Worm (Caenorhabditis elegans): ENCODE data around the gene atln-2.

atln-2 gene

ce11 chrIV:15024426-15024825 lies 43.0 kb downstream of the atln-2 start:
- TF ChIP-seq fos-1 (tag; optimal IDR thresholded peaks at IDR 0.05) (no peak), nhr-12 (tag; optimal IDR thresholded peaks at IDR 0.05) (no peak), aha-1 (tag; optimal IDR thresholded peaks at IDR 0.05) (no peak), nhr-77 (tag; optimal IDR thresholded peaks at IDR 0.05) (no peak), nhr-11 (tag; optimal IDR thresholded peaks at IDR 0.05) (no peak), fkh-4 (tag; optimal IDR thresholded peaks at IDR 0.05; ENCODE audit: borderline replicate concordance) (no peak), blmp-1 (tag; optimal IDR thresholded peaks at IDR 0.05) (no peak), elt-3 (tag; optimal IDR thresholded peaks at IDR 0.05) (no peak), nhr-85 (tag) (no peak)

ce11 chrIV:15025384-15025783 lies 44.0 kb downstream of the atln-2 start, which contains the start of gene fcd-2:
Gene fcd-2, plus strand, starts transcription at chrIV:15025710.
- TF ChIP-seq zip-4 (GFP tag; optimal IDR thresholded peaks at IDR 0.05) (no peak), unc-30 (tag; optimal IDR thresholded peaks at IDR 0.05) (no peak), ceh-82 (tag; optimal IDR thresholded peaks at IDR 0.05) (peak in 2 of 3 experiments; percentile 25 to 55), lin-13 (GFP tag; optimal IDR thresholded peaks at IDR 0.05) (peak; percentile 30), F16B12.6 (tag; optimal IDR thresholded peaks at IDR 0.05) (peak; percentile 58), lsy-2 (tag; optimal IDR thresholded peaks at IDR 0.05) (peak; percentile 45 to 80), fkh-4 (tag; optimal IDR thresholded peaks at IDR 0.05; ENCODE audit: borderline replicate concordance) (no peak), mdl-1 (tag; optimal IDR thresholded peaks at IDR 0.05) (no peak), skn-1 (tag; optimal IDR thresholded peaks at IDR 0.05) (peak; percentile 73), xbp-1 (tag; optimal IDR thresholded peaks at IDR 0.05) (peak; percentile 59), tbx-2 (tag; optimal IDR thresholded peaks at IDR 0.05) (peak; percentile 7), ama-1 (optimal IDR thresholded peaks at IDR 0.05) (no peak), mep-1 (tag; optimal IDR thresholded peaks at IDR 0.05) (peak; percentile 79), snpc-4 (tag; optimal IDR thresholded peaks at IDR 0.05) (peak; percentile 8), egl-13 (tag; optimal IDR thresholded peaks at IDR 0.05) (peak; percentile 4), dsc-1 (tag; optimal IDR thresholded peaks at IDR 0.05) (peak; percentile 0), nhr-85 (tag) (peak; percentile 66), lin-15B (tag; optimal IDR thresholded peaks at IDR 0.05) (peak; percentile 64), ceh-63 (GFP tag; optimal IDR thresholded peaks at IDR 0.05) (no peak), nhr-90 (tag; optimal IDR thresholded peaks at IDR 0.05; ENCODE audit: poor library complexity) (peak; percentile 5), efl-1 (optimal IDR thresholded peaks at IDR 0.05) (peak; percentile 92 to 94), efl-1 (GFP tag; optimal IDR thresholded peaks at IDR 0.05 in 1 of 2) (peak; percentile 91 to 99), nhr-20 (tag; optimal IDR thresholded peaks at IDR 0.05) (peak; percentile 34), efl-3 (GFP tag; optimal IDR thresholded peaks at IDR 0.05) (no peak), aly-2 (tag; optimal IDR thresholded peaks at IDR 0.05) (peak; percentile 18), elt-3 (tag; optimal IDR thresholded peaks at IDR 0.05) (no peak), dpl-1 (GFP tag; optimal IDR thresholded peaks at IDR 0.05) (peak; percentile 89 to 93 (median 89)), elt-2 (tag; optimal IDR thresholded peaks at IDR 0.05) (no peak), pqm-1 (tag; optimal IDR thresholded peaks at IDR 0.05) (no peak), C34B4.2 (tag; optimal IDR thresholded peaks at IDR 0.05) (no peak), swsn-7 (tag; optimal IDR thresholded peaks at IDR 0.05) (peak; percentile 38), lin-35 (GFP tag; optimal IDR thresholded peaks at IDR 0.05) (peak; percentile 89 to 95), nhr-47 (tag; optimal IDR thresholded peaks at IDR 0.05) (peak; percentile 56), fkh-8 (tag; optimal IDR thresholded peaks at IDR 0.05) (peak; percentile 6), C16A3.4 (tag; optimal IDR thresholded peaks at IDR 0.05) (peak; percentile 65), nhr-77 (tag; optimal IDR thresholded peaks at IDR 0.05) (peak; percentile 10), rnt-1 (tag; optimal IDR thresholded peaks at IDR 0.05) (peak; percentile 35), fkh-10 (GFP tag; optimal IDR thresholded peaks at IDR 0.05) (no peak), ces-1 (GFP tag; optimal IDR thresholded peaks at IDR 0.05) (no peak), snu-23 (GFP tag; optimal IDR thresholded peaks at IDR 0.05) (peak; percentile 58), blmp-1 (tag; optimal IDR thresholded peaks at IDR 0.05) (peak; percentile 66), nhr-71 (tag; optimal IDR thresholded peaks at IDR 0.05) (peak; percentile 65), tlp-1 (tag; optimal IDR thresholded peaks at IDR 0.05) (no peak)

All from whole organism, L1 larva.